Worm (Caenorhabditis elegans): ENCODE measurements around the gene unc-10.

ce11 chrX:7320115-7320711 is 40.1 kb upstream of the unc-10 start, which contains the start of gene spp-5:
- TF ChIP-seq unc-62 (GFP tag; optimal IDR thresholded peaks at IDR 0.05) (no peak), nhr-77 (tag; optimal IDR thresholded peaks at IDR 0.05) (no peak), nhr-237 (tag; optimal IDR thresholded peaks at IDR 0.05) (no peak), lsy-2 (tag; optimal IDR thresholded peaks at IDR 0.05) (peak in 1 of 2 experiments; percentile 1), unc-39 (tag; optimal IDR thresholded peaks at IDR 0.05) (no peak), F13H6.1 (tag; optimal IDR thresholded peaks at IDR 0.05) (peak; percentile 65), mdl-1 (tag; optimal IDR thresholded peaks at IDR 0.05) (no peak), nhr-25 (tag; optimal IDR thresholded peaks at IDR 0.05) (no peak), aly-2 (tag; optimal IDR thresholded peaks at IDR 0.05) (no peak), lin-39 (tag; optimal IDR thresholded peaks at IDR 0.05) (no peak), nhr-23 (tag; optimal IDR thresholded peaks at IDR 0.05) (no peak), zag-1 (tag; optimal IDR thresholded peaks at IDR 0.05) (no peak), C34F6.9 (tag; optimal IDR thresholded peaks at IDR 0.05) (no peak), nhr-6 (tag; optimal IDR thresholded peaks at IDR 0.05) (no peak)

Data from whole organism, L2 larva.